Worm (Caenorhabditis elegans) whole organism, late embryonic: ENCODE results near the gene F36H1.3.

Experiments
- F13H6.1 ChIP-seq: sonication (generic microtip); optimal IDR thresholded peaks from 2 replicates; lab custom pipeline; 2016; ENCODE audit warnings: missing genetic modification characterization, missing compliant biosample characterization
- K02D7.2 ChIP-seq: sonication (generic microtip); optimal IDR thresholded peaks from 2 replicates; lab custom pipeline; 2017; ENCODE audit warnings: mild to moderate bottlenecking, missing genetic modification characterization, missing compliant biosample characterization
- K09A11.1 ChIP-seq: sonication (generic microtip); optimal IDR thresholded peaks from 2 replicates; lab custom pipeline; 2017; ENCODE audit warnings: antibody characterized with exemption, mild to moderate bottlenecking, missing genetic modification characterization, missing compliant biosample characterization; ENCODE audit not compliant: insufficient read depth
- T23F11.4 ChIP-seq: fragments of 200-800 bp; sonication (Bioruptor generic); optimal IDR thresholded peaks from 2 replicates; lab custom pipeline; 2018; ENCODE audit warnings: mild to moderate bottlenecking, missing genetic modification characterization, missing compliant biosample characterization
- Y22D7AL.16 ChIP-seq: sonication (generic microtip); optimal IDR thresholded peaks from 2 replicates; lab custom pipeline; 2016; ENCODE audit warnings: missing genetic modification characterization, missing compliant biosample characterization
- ahr-1 ChIP-seq: sonication (generic microtip); optimal IDR thresholded peaks from 2 replicates; lab custom pipeline; 2016; ENCODE audit warnings: missing genetic modification characterization, missing compliant biosample characterization
- ceh-14 ChIP-seq: sonication (generic microtip); optimal IDR thresholded peaks from 2 replicates; lab custom pipeline; 2016; ENCODE audit warnings: missing genotype, missing genetic modification characterization, missing compliant biosample characterization
- ceh-18 ChIP-seq: sonication (generic microtip); optimal IDR thresholded peaks from 2 replicates; lab custom pipeline; 2016; ENCODE audit warnings: missing genetic modification characterization, missing compliant biosample characterization
- ceh-2 ChIP-seq: sonication (generic microtip); optimal IDR thresholded peaks from 2 replicates; lab custom pipeline; 2016; ENCODE audit warnings: missing genotype, missing genetic modification characterization, missing compliant biosample characterization
- ceh-22 ChIP-seq: sonication (generic microtip); optimal IDR thresholded peaks from 2 replicates; lab custom pipeline; 2017; ENCODE audit warnings: missing biosample characterization, missing genetic modification characterization
- ceh-24 ChIP-seq: sonication (generic microtip); optimal IDR thresholded peaks from 2 replicates; lab custom pipeline; 2016; ENCODE audit warnings: mild to moderate bottlenecking, missing genetic modification characterization, missing compliant biosample characterization
- ceh-30 ChIP-seq: fragments of 150-350 bp; optimal IDR thresholded peaks from 2 replicates; lab custom pipeline; 2014; ENCODE audit warnings: missing biosample characterization, missing genetic modification characterization
- ceh-31 ChIP-seq: sonication (generic microtip); optimal IDR thresholded peaks from 2 replicates; lab custom pipeline; 2016; ENCODE audit warnings: missing genetic modification characterization, missing compliant biosample characterization
- ceh-34 ChIP-seq: sonication (generic microtip); optimal IDR thresholded peaks from 2 replicates; lab custom pipeline; 2016; ENCODE audit warnings: mild to moderate bottlenecking, missing genetic modification characterization, missing compliant biosample characterization
- ceh-48 ChIP-seq: sonication (generic microtip); optimal IDR thresholded peaks from 2 replicates; lab custom pipeline; 2016; ENCODE audit warnings: missing genetic modification characterization, inconsistent platforms, missing compliant biosample characterization
- ceh-6 ChIP-seq: fragments of 200-800 bp; sonication (Bioruptor generic); optimal IDR thresholded peaks from 2 replicates; lab custom pipeline; 2018; ENCODE audit warnings: mild to moderate bottlenecking, missing genetic modification characterization, missing compliant biosample characterization
- ceh-9 ChIP-seq: sonication (generic microtip); optimal IDR thresholded peaks from 2 replicates; lab custom pipeline; 2016; ENCODE audit warnings: mild to moderate bottlenecking, missing genetic modification characterization, inconsistent platforms, missing compliant biosample characterization
- dmd-4 ChIP-seq: sonication (generic microtip); optimal IDR thresholded peaks from 2 replicates; lab custom pipeline; 2016; ENCODE audit warnings: borderline replicate concordance, missing genetic modification characterization, missing compliant biosample characterization
- dve-1 ChIP-seq: sonication (generic microtip); optimal IDR thresholded peaks from 2 replicates; lab custom pipeline; 2017; ENCODE audit warnings: antibody characterized with exemption, mild to moderate bottlenecking, missing genetic modification characterization, missing compliant biosample characterization
- elt-2 ChIP-seq: sonication (generic microtip); optimal IDR thresholded peaks from 2 replicates; lab custom pipeline; 2016; ENCODE audit warnings: missing genetic modification reagents, missing genetic modification characterization, missing compliant biosample characterization
- eyg-1 ChIP-seq: sonication (generic microtip); optimal IDR thresholded peaks from 2 replicates; lab custom pipeline; 2016; ENCODE audit warnings: missing genotype, missing genetic modification characterization, missing compliant biosample characterization
- fax-1 ChIP-seq: sonication (generic microtip); optimal IDR thresholded peaks from 2 replicates; lab custom pipeline; 2016; ENCODE audit warnings: missing genotype, missing genetic modification characterization, missing compliant biosample characterization
- fkh-10 ChIP-seq: fragments of 150-350 bp; optimal IDR thresholded peaks from 2 replicates; lab custom pipeline; 2014; ENCODE audit warnings: missing biosample characterization, missing genetic modification reagents, missing genetic modification characterization
- fkh-6 ChIP-seq: sonication (generic microtip); optimal IDR thresholded peaks from 2 replicates; lab custom pipeline; 2016; ENCODE audit warnings: missing genetic modification characterization, missing compliant biosample characterization
- gmeb-2 ChIP-seq: sonication (generic microtip); optimal IDR thresholded peaks from 2 replicates; lab custom pipeline; 2016; ENCODE audit warnings: missing genetic modification characterization, inconsistent platforms, missing compliant biosample characterization
- hlh-13 ChIP-seq: fragments of 200-800 bp; sonication (Bioruptor generic); optimal IDR thresholded peaks from 2 replicates; lab custom pipeline; 2018; ENCODE audit warnings: mild to moderate bottlenecking, missing genetic modification characterization, missing compliant biosample characterization
- hlh-30 ChIP-seq: sonication (generic microtip); optimal IDR thresholded peaks from 2 replicates; lab custom pipeline; 2017; ENCODE audit warnings: antibody characterized with exemption, missing genetic modification characterization, missing compliant biosample characterization; ENCODE audit not compliant: insufficient read depth
- hlh-6 ChIP-seq: sonication (generic microtip); optimal IDR thresholded peaks from 2 replicates; lab custom pipeline; 2016; ENCODE audit warnings: missing genotype, missing genetic modification characterization, missing compliant biosample characterization
- hlh-8 ChIP-seq: sonication (generic microtip); optimal IDR thresholded peaks from 2 replicates; lab custom pipeline; 2016; ENCODE audit warnings: missing genotype, missing genetic modification characterization, missing compliant biosample characterization
- lim-6 ChIP-seq: sonication (generic microtip); optimal IDR thresholded peaks from 2 replicates; lab custom pipeline; 2016; ENCODE audit warnings: missing genetic modification characterization, missing compliant biosample characterization
- lin-11 ChIP-seq: fragments of 200-800 bp; sonication (Bioruptor generic); optimal IDR thresholded peaks from 2 replicates; lab custom pipeline; 2018; ENCODE audit warnings: mild to moderate bottlenecking, missing genetic modification characterization, missing compliant biosample characterization
- madf-2 ChIP-seq: sonication (generic microtip); optimal IDR thresholded peaks from 2 replicates; lab custom pipeline; 2017; ENCODE audit warnings: missing genetic modification characterization, missing compliant biosample characterization
- mec-3 ChIP-seq: sonication (generic microtip); optimal IDR thresholded peaks from 2 replicates; lab custom pipeline; 2016; ENCODE audit warnings: borderline replicate concordance, missing genetic modification characterization, missing compliant biosample characterization
- nhr-11 ChIP-seq: fragments of 150-350 bp; optimal IDR thresholded peaks from 2 replicates; lab custom pipeline; 2014; ENCODE audit warnings: missing biosample characterization, missing genetic modification characterization
- npax-4 ChIP-seq: sonication (generic microtip); optimal IDR thresholded peaks from 2 replicates; lab custom pipeline; 2016; ENCODE audit warnings: missing genetic modification characterization, missing compliant biosample characterization
- pag-3 ChIP-seq: sonication (generic microtip); optimal IDR thresholded peaks from 2 replicates; lab custom pipeline; 2016; ENCODE audit warnings: missing compliant biosample characterization, missing genetic modification characterization, borderline replicate concordance
- pat-9 ChIP-seq: fragments of 200-800 bp; sonication (Bioruptor generic); optimal IDR thresholded peaks from 2 replicates; lab custom pipeline; 2018; ENCODE audit warnings: mild to moderate bottlenecking, missing genetic modification characterization, moderate library complexity, missing compliant biosample characterization
- pha-2 ChIP-seq: sonication (generic microtip); optimal IDR thresholded peaks from 2 replicates; lab custom pipeline; 2017; ENCODE audit warnings: mild to moderate bottlenecking, missing genetic modification characterization, missing compliant biosample characterization
- pha-4 ChIP-seq: fragments of 150-350 bp; optimal IDR thresholded peaks from 2 replicates; lab custom pipeline; 2018; ENCODE audit warnings: missing biosample characterization, missing genetic modification reagents, missing genetic modification characterization
- pros-1 ChIP-seq: fragments of 150-350 bp; optimal IDR thresholded peaks from 2 replicates; lab custom pipeline; 2014; ENCODE audit warnings: missing biosample characterization, missing genetic modification reagents, missing genetic modification characterization
- ref-2 ChIP-seq: sonication (generic microtip); optimal IDR thresholded peaks from 2 replicates; lab custom pipeline; 2016; ENCODE audit warnings: missing genetic modification characterization, missing compliant biosample characterization
- rnt-1 ChIP-seq: sonication (generic microtip); optimal IDR thresholded peaks from 2 replicates; lab custom pipeline; 2016; ENCODE audit warnings: missing genetic modification characterization, missing compliant biosample characterization
- sdc-2 ChIP-seq: sonication (generic microtip); optimal IDR thresholded peaks from 2 replicates; lab custom pipeline; 2016; ENCODE audit warnings: missing genotype, missing genetic modification characterization, missing compliant biosample characterization
- syd-9 ChIP-seq: sonication (generic microtip); optimal IDR thresholded peaks from 2 replicates; lab custom pipeline; 2016; ENCODE audit warnings: mild to moderate bottlenecking, missing genetic modification characterization, moderate library complexity, missing compliant biosample characterization
- tbx-2 ChIP-seq: sonication (generic microtip); optimal IDR thresholded peaks from 2 replicates; lab custom pipeline; 2016; ENCODE audit warnings: missing genetic modification characterization, missing compliant biosample characterization
- tbx-7 ChIP-seq: sonication (generic microtip); optimal IDR thresholded peaks from 2 replicates; lab custom pipeline; 2016; ENCODE audit warnings: missing genotype, missing genetic modification characterization, missing compliant biosample characterization
- unc-3 ChIP-seq, 2 experiments: fragments of 200-800 bp in 1 of 2; sonication (Bioruptor generic) in 1 of 2; sonication (generic microtip) in 1 of 2; conservative IDR thresholded peaks in 1 of 2; optimal IDR thresholded peaks in 1 of 2; 2 replicates each; pipeline versions ENCODE4 v1.3.6 to Lab custom; 2016 to 2022; ENCODE audit warnings: missing compliant biosample characterization in 2 of 2, missing genetic modification characterization in 2 of 2, missing genetic modification reagents in 1 of 2
- unc-42 ChIP-seq: sonication (generic microtip); optimal IDR thresholded peaks from 2 replicates; lab custom pipeline; 2016; ENCODE audit warnings: missing genotype, missing genetic modification characterization, missing compliant biosample characterization
- unc-55 ChIP-seq: sonication (generic microtip); optimal IDR thresholded peaks from 2 replicates; lab custom pipeline; 2017; ENCODE audit warnings: missing biosample characterization, missing genetic modification reagents, missing genetic modification characterization
- unc-86 ChIP-seq: sonication (generic microtip); optimal IDR thresholded peaks from 2 replicates; lab custom pipeline; 2016; ENCODE audit warnings: missing genetic modification characterization, missing compliant biosample characterization

The F36H1.3 gene

ce11 chrIV:11022303-11022702 lies 27.6 kb upstream of the F36H1.3 start, which contains the start of gene alh-3:
Gene alh-3, plus strand, starts transcription at chrIV:11022603.
- TF ChIP-seq ceh-2 (tag; lab: Kevin White, UChicago) (no peak), unc-42 (tag; lab: Kevin White, UChicago) (no peak)

ce11 chrIV:11025941-11026340 lies 24.0 kb upstream of the F36H1.3 start:
- TF ChIP-seq ceh-30 (tag; lab: Kevin White, UChicago), result peak; percentile 92
- peak; percentile 99 for TF ChIP-seq gmeb-2 (tag; lab: Kevin White, UChicago)
- peak; percentile 83 for TF ChIP-seq F13H6.1 (tag; lab: Kevin White, UChicago)
- TF ChIP-seq lin-11 (tag; lab: Kevin White, UChicago), result peak; percentile 95
- TF ChIP-seq mec-3 (tag; lab: Kevin White, UChicago), result peak; percentile 92
- TF ChIP-seq ceh-31, result peak; percentile 83
- peak; percentile 92 for TF ChIP-seq ceh-24 (tag; lab: Kevin White, UChicago)
- TF ChIP-seq pros-1 (tag; lab: Kevin White, UChicago), result no peak
- peak; percentile 99 for TF ChIP-seq ceh-6 (GFP tag; lab: Kevin White, UChicago)
- peak; percentile 98 for TF ChIP-seq tbx-2 (tag; lab: Kevin White, UChicago)
- peak; percentile 86 for TF ChIP-seq ceh-14
- peak; percentile 99 for TF ChIP-seq pat-9
- TF ChIP-seq K02D7.2 (tag; lab: Kevin White, UChicago), result peak; percentile 98
- peak; percentile 94 for TF ChIP-seq unc-3 (GFP tag; conservative IDR thresholded peaks at IDR 0.05; lab: Robert Waterston, UW)
- peak; percentile 96 for TF ChIP-seq unc-3 (tag; optimal IDR thresholded peaks at IDR 0.05; lab: Kevin White, UChicago)
- TF ChIP-seq fax-1 (tag; lab: Kevin White, UChicago), result peak; percentile 99
- peak; percentile 98 for TF ChIP-seq hlh-13 (GFP tag; lab: Kevin White, UChicago)
- TF ChIP-seq ceh-9 (tag; lab: Kevin White, UChicago), result peak; percentile 96
- peak; percentile 96 for TF ChIP-seq hlh-8 (tag; lab: Kevin White, UChicago)
- peak; percentile 98 for TF ChIP-seq Y22D7AL.16
- TF ChIP-seq tbx-7 (tag; lab: Kevin White, UChicago), result peak; percentile 89
- TF ChIP-seq ceh-22 (tag; lab: Kevin White, UChicago), result peak; percentile 95
- TF ChIP-seq ref-2, result peak; percentile 99
- peak; percentile 100 for TF ChIP-seq eyg-1
- peak; percentile 91 for TF ChIP-seq sdc-2 (tag; lab: Kevin White, UChicago)
- TF ChIP-seq elt-2 (tag; lab: Kevin White, UChicago), result peak; percentile 99
- TF ChIP-seq dve-1, result peak; percentile 59
- peak; percentile 97 for TF ChIP-seq syd-9 (tag; lab: Kevin White, UChicago)
- peak; percentile 87 for TF ChIP-seq ceh-18
- TF ChIP-seq fkh-10 (GFP tag; lab: Kevin White, UChicago), result peak; percentile 90
- peak; percentile 99 for TF ChIP-seq hlh-6 (tag; lab: Kevin White, UChicago)
- peak; percentile 97 for TF ChIP-seq unc-86 (tag; lab: Kevin White, UChicago)
- peak; percentile 97 for TF ChIP-seq madf-2 (tag; lab: Kevin White, UChicago)
- peak; percentile 98 for TF ChIP-seq ceh-34 (tag; lab: Kevin White, UChicago)
- TF ChIP-seq npax-4, result peak; percentile 95
- TF ChIP-seq pag-3 (tag; lab: Kevin White, UChicago), result peak; percentile 91
- TF ChIP-seq pha-2 (tag; lab: Kevin White, UChicago), result peak; percentile 97
- peak; percentile 83 for TF ChIP-seq lim-6 (tag; lab: Kevin White, UChicago)
- peak; percentile 97 for TF ChIP-seq ahr-1
- TF ChIP-seq fkh-6, result peak; percentile 96
- peak; percentile 94 for TF ChIP-seq K09A11.1 (tag; lab: Kevin White, UChicago)
- TF ChIP-seq nhr-11 (tag; lab: Kevin White, UChicago), result no peak
- no peak for TF ChIP-seq pha-4 (tag; lab: Kevin White, UChicago)
- TF ChIP-seq ceh-2 (tag; lab: Kevin White, UChicago), result peak; percentile 95
- TF ChIP-seq hlh-30 (tag; lab: Kevin White, UChicago), result peak; percentile 80
- TF ChIP-seq unc-55, result no peak
- TF ChIP-seq ceh-48 (tag; lab: Kevin White, UChicago), result peak; percentile 97
- TF ChIP-seq dmd-4 (tag; lab: Kevin White, UChicago), result peak; percentile 97
- TF ChIP-seq unc-42 (tag; lab: Kevin White, UChicago), result peak; percentile 72
- peak; percentile 98 for TF ChIP-seq T23F11.4 (GFP tag; lab: Kevin White, UChicago)
- TF ChIP-seq rnt-1 (tag; lab: Kevin White, UChicago), result peak; percentile 96
